Worm (Caenorhabditis elegans) whole organism, L3 larva: ENCODE measurements around the gene F10E7.2.

Experiments
- ceh-16 ChIP-seq: sonication (generic microtip); optimal IDR thresholded peaks from 2 replicates; lab custom pipeline; 2017; ENCODE audit warnings: missing biosample characterization, missing genetic modification characterization
- egl-27 ChIP-seq: sonication (generic microtip); optimal IDR thresholded peaks from 4 replicates; lab custom pipeline; 2017; ENCODE audit warnings: missing biosample characterization, missing genetic modification reagents, missing genetic modification characterization
- elt-3 ChIP-seq, 3 experiments: fragments of 150-350 bp in 1 of 3; sonication (generic microtip) in 2 of 3; optimal IDR thresholded peaks; 2 replicates in 2 of 3; 4 replicates in 1 of 3; lab custom pipeline; 2014 to 2017; ENCODE audit warnings: missing biosample characterization in 3 of 3, missing genetic modification characterization in 3 of 3

- TF ChIP-seq ceh-16 (tag; lab: Kevin White, UChicago), result no peak
- TF ChIP-seq elt-3 (tag; optimal IDR thresholded peaks at IDR 0.05; lab: Kevin White, UChicago), result no peak
- TF ChIP-seq egl-27 (tag; lab: Kevin White, UChicago), result no peak
These were observed 10.9 kb upstream of the F10E7.2 start for ce11 chrII:7111012-7111656.
